Worm (Caenorhabditis elegans) whole organism, early embryonic: ENCODE measurements around the gene lgg-3.

ENCODE experiments used
- B0310.2 ChIP-seq: sonication (generic microtip); optimal IDR thresholded peaks from 2 replicates; lab custom pipeline; 2016; ENCODE audit warnings: mild to moderate bottlenecking, missing genetic modification characterization, missing compliant biosample characterization
- F13C5.2 ChIP-seq: sonication (generic microtip); optimal IDR thresholded peaks from 2 replicates; lab custom pipeline; 2017; ENCODE audit warnings: mild to moderate bottlenecking, missing genetic modification characterization, inconsistent platforms, missing compliant biosample characterization
- aly-1 ChIP-seq: sonication (generic microtip); optimal IDR thresholded peaks from 2 replicates; lab custom pipeline; 2016; ENCODE audit warnings: missing genetic modification characterization, missing compliant biosample characterization
- ama-1 ChIP-seq: fragments of 150-350 bp; optimal IDR thresholded peaks from 2 replicates; lab custom pipeline; 2014
- ceh-13 ChIP-seq: fragments of 200-800 bp; sonication (Bioruptor generic); optimal IDR thresholded peaks from 2 replicates; lab custom pipeline; 2018; ENCODE audit warnings: mild to moderate bottlenecking, missing genetic modification characterization, missing compliant biosample characterization
- ceh-36 ChIP-seq: sonication (generic microtip); optimal IDR thresholded peaks from 2 replicates; lab custom pipeline; 2016; ENCODE audit warnings: missing genetic modification characterization, inconsistent platforms, missing compliant biosample characterization
- ets-7 ChIP-seq: sonication (generic microtip); optimal IDR thresholded peaks from 2 replicates; lab custom pipeline; 2016; ENCODE audit warnings: missing genotype, missing genetic modification characterization, missing compliant biosample characterization
- flt-1 ChIP-seq: fragments of 200-800 bp; sonication (Bioruptor generic); IDR thresholded peaks from 2 replicates; pipeline ENCODE4 v1.3.6; 2022; ENCODE audit warnings: missing genetic modification characterization, missing compliant biosample characterization
- hmbx-1 ChIP-seq: sonication (generic microtip); optimal IDR thresholded peaks from 2 replicates; lab custom pipeline; 2016; ENCODE audit warnings: mild to moderate bottlenecking, missing genetic modification characterization, missing compliant biosample characterization
- hmg-4 ChIP-seq: fragments of 200-800 bp; sonication (Bioruptor generic); optimal IDR thresholded peaks from 2 replicates; lab custom pipeline; 2018; ENCODE audit warnings: mild to moderate bottlenecking, missing genetic modification characterization, missing compliant biosample characterization
- hnd-1 ChIP-seq: sonication (generic microtip); optimal IDR thresholded peaks from 2 replicates; lab custom pipeline; 2016; ENCODE audit warnings: missing genetic modification characterization, missing compliant biosample characterization
- pes-1 ChIP-seq: fragments of 200-800 bp; sonication (Bioruptor generic); IDR thresholded peaks from 2 replicates; pipeline ENCODE4 v1.3.6; 2022; ENCODE audit warnings: missing genetic modification reagents, missing genetic modification characterization, missing compliant biosample characterization
- scrt-1 ChIP-seq: fragments of 200-800 bp; sonication (Bioruptor generic); IDR thresholded peaks from 2 replicates; pipeline ENCODE4 v1.3.6; 2022; ENCODE audit warnings: missing genetic modification characterization, missing compliant biosample characterization
- sea-1 ChIP-seq: fragments of 200-800 bp; sonication (Bioruptor generic); conservative IDR thresholded peaks from 2 replicates; pipeline ENCODE4 v1.3.6; 2022; ENCODE audit warnings: missing genetic modification characterization, missing compliant biosample characterization
- tbx-11 ChIP-seq: fragments of 200-800 bp; sonication (Bioruptor generic); IDR thresholded peaks from 2 replicates; pipeline ENCODE4 v1.3.6; 2022; ENCODE audit warnings: missing genetic modification characterization, missing compliant biosample characterization
- tbx-37 ChIP-seq: fragments of 200-800 bp; sonication (Bioruptor generic); conservative IDR thresholded peaks from 2 replicates; pipeline ENCODE4 v1.3.6; 2022; ENCODE audit warnings: missing genetic modification reagents, missing genetic modification characterization, missing compliant biosample characterization
- tra-4 ChIP-seq: sonication (generic microtip); optimal IDR thresholded peaks from 2 replicates; lab custom pipeline; 2017; ENCODE audit warnings: missing genetic modification characterization, missing compliant biosample characterization

lgg-3 gene

ce11 chrIII:5708024-5708423 lies 10.2 kb upstream of the lgg-3 start:
- TF ChIP-seq ets-7 (tag; lab: Kevin White, UChicago) (no peak), B0310.2 (tag; lab: Kevin White, UChicago) (no peak), aly-1 (tag; lab: Kevin White, UChicago) (no peak), hmbx-1 (tag; lab: Kevin White, UChicago) (no peak), tbx-11 (GFP tag; lab: Robert Waterston, UW) (no peak), F13C5.2 (no peak), pes-1 (GFP tag; lab: Robert Waterston, UW) (no peak), hnd-1 (tag; lab: Kevin White, UChicago) (no peak), ceh-13 (GFP tag; lab: Kevin White, UChicago) (no peak), flt-1 (GFP tag; lab: Robert Waterston, UW) (no peak), ceh-36 (tag; lab: Kevin White, UChicago) (no peak), tbx-37 (GFP tag; lab: Robert Waterston, UW) (no peak), sea-1 (GFP tag; lab: Robert Waterston, UW) (no peak), ama-1 (no peak), scrt-1 (GFP tag; lab: Robert Waterston, UW) (no peak), tra-4 (tag; lab: Kevin White, UChicago) (no peak)

ce11 chrIII:5707546-5707945 lies 9.7 kb upstream of the lgg-3 start:
- TF ChIP-seq aly-1 (tag; lab: Kevin White, UChicago) (no peak), ceh-36 (tag; lab: Kevin White, UChicago) (no peak), scrt-1 (GFP tag; lab: Robert Waterston, UW) (no peak)

ce11 chrIII:5706077-5706627 lies 8.3 kb upstream of the lgg-3 start, which contains the start of gene rpl-23:
Gene rpl-23 (minus strand): TSS chrIII:5706127.
- peak; percentile 54 for TF ChIP-seq F13C5.2
- TF ChIP-seq aly-1 (tag; lab: Kevin White, UChicago): no peak
- TF ChIP-seq ceh-13 (GFP tag; lab: Kevin White, UChicago): no peak
- no peak for TF ChIP-seq pes-1 (GFP tag; lab: Robert Waterston, UW)
- no peak for TF ChIP-seq tra-4 (tag; lab: Kevin White, UChicago)
- no peak for TF ChIP-seq hnd-1 (tag; lab: Kevin White, UChicago)
- TF ChIP-seq B0310.2 (tag; lab: Kevin White, UChicago): no peak
- TF ChIP-seq scrt-1 (GFP tag; lab: Robert Waterston, UW): no peak
- TF ChIP-seq sea-1 (GFP tag; lab: Robert Waterston, UW): no peak
- TF ChIP-seq hmg-4: no peak
- 0 out of 2 replicates have a peak, but pooled peaks have one; percentile 14 for TF ChIP-seq tbx-37 (GFP tag; lab: Robert Waterston, UW)
- TF ChIP-seq ceh-36 (tag; lab: Kevin White, UChicago): no peak

- TF ChIP-seq ets-7 (tag; lab: Kevin White, UChicago): no peak
- peak; percentile 5 for TF ChIP-seq ama-1
These were observed 7.5 kb upstream of the lgg-3 start, which contains the start of gene swp-1 for ce11 chrIII:5705228-5705888. Gene swp-1 (minus strand): TSS chrIII:5705525.

- no peak for TF ChIP-seq pes-1 (GFP tag; lab: Robert Waterston, UW)
- no peak for TF ChIP-seq scrt-1 (GFP tag; lab: Robert Waterston, UW)
- TF ChIP-seq flt-1 (GFP tag; lab: Robert Waterston, UW): no peak
- no peak for TF ChIP-seq ceh-36 (tag; lab: Kevin White, UChicago)
- TF ChIP-seq ama-1: no peak
- TF ChIP-seq hmbx-1 (tag; lab: Kevin White, UChicago): no peak
- TF ChIP-seq B0310.2 (tag; lab: Kevin White, UChicago): no peak
- no peak for TF ChIP-seq tbx-37 (GFP tag; lab: Robert Waterston, UW)
- no peak for TF ChIP-seq aly-1 (tag; lab: Kevin White, UChicago)
- TF ChIP-seq tra-4 (tag; lab: Kevin White, UChicago): no peak
- no peak for TF ChIP-seq sea-1 (GFP tag; lab: Robert Waterston, UW)
- TF ChIP-seq ceh-13 (GFP tag; lab: Kevin White, UChicago): no peak
- TF ChIP-seq ets-7 (tag; lab: Kevin White, UChicago): no peak
These were observed 3.7 kb upstream of the lgg-3 start for ce11 chrIII:5701491-5701890.

- TF ChIP-seq B0310.2 (tag; lab: Kevin White, UChicago) (no peak), scrt-1 (GFP tag; lab: Robert Waterston, UW) (no peak), ceh-36 (tag; lab: Kevin White, UChicago) (no peak), ceh-13 (GFP tag; lab: Kevin White, UChicago) (no peak), hmbx-1 (tag; lab: Kevin White, UChicago) (no peak), pes-1 (GFP tag; lab: Robert Waterston, UW) (no peak), tbx-11 (GFP tag; lab: Robert Waterston, UW) (no peak), aly-1 (tag; lab: Kevin White, UChicago) (no peak), F13C5.2 (no peak), flt-1 (GFP tag; lab: Robert Waterston, UW) (no peak), sea-1 (GFP tag; lab: Robert Waterston, UW) (no peak), tbx-37 (GFP tag; lab: Robert Waterston, UW) (no peak), ets-7 (tag; lab: Kevin White, UChicago) (no peak), hnd-1 (tag; lab: Kevin White, UChicago) (no peak), tra-4 (tag; lab: Kevin White, UChicago) (no peak), hmg-4 (no peak), ama-1 (no peak)
These were observed 547 bp downstream of the lgg-3 start, which contains the start of gene B0336.7 for ce11 chrIII:5697266-5697665. Gene B0336.7 (minus strand): TSS chrIII:5697366.

ce11 chrIII:5693736-5694135 lies 4.1 kb downstream of the lgg-3 start, which contains the start of gene B0336.13:
Gene B0336.13 (plus strand): TSS chrIII:5694036.
- TF ChIP-seq pes-1 (GFP tag; lab: Robert Waterston, UW) (no peak), tbx-37 (GFP tag; lab: Robert Waterston, UW) (no peak), hmg-4 (no peak), tra-4 (tag; lab: Kevin White, UChicago) (no peak), ama-1 (no peak), B0310.2 (tag; lab: Kevin White, UChicago) (no peak), ceh-36 (tag; lab: Kevin White, UChicago) (peak; percentile 22), flt-1 (GFP tag; lab: Robert Waterston, UW) (no peak), scrt-1 (GFP tag; lab: Robert Waterston, UW) (no peak)
